Fruit fly (Drosophila melanogaster): ENCODE data around the gene Srp68.
A peak's percentile ranks its signal among the peaks of the same experiment; 100 is the strongest.

The Srp68 gene

DNA sequence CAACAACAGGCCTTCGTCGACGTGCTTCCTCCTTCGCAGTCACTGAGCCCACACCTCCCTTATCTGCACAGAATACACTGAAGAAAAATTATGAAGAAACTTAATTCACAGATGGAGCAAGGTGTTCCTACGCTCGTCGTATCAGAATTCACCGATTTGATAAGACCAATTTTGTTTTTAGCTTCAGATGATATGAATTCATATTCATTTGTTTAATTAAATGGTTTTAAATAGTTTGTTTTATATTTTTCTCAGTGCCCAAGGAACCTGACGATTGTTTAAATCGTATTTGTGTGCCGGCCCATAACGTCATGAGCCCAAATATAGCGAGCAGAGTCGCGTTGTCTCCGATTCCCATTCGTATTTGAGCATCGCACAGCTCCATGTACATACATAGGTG is 48.8 kb downstream of the Srp68 start (continued):
- no peak for TF ChIP-seq jigr1 (GFP tag; IDR thresholded peaks at IDR 0.05)
- no peak for TF ChIP-seq Lpt (GFP tag; optimal IDR thresholded peaks at IDR 0.05)
- TF ChIP-seq Hr78 (GFP tag; optimal IDR thresholded peaks at IDR 0.05): no peak
- no peak for TF ChIP-seq nerfin-2 (GFP tag; IDR thresholded peaks at IDR 0.05; ENCODE audit: partially characterized antibody)
- TF ChIP-seq ro (GFP tag; IDR thresholded peaks at IDR 0.05): peak; percentile 37; the same call in 1 of the 2 replicates
- TF ChIP-seq CG10565 (GFP tag; optimal IDR thresholded peaks at IDR 0.05): no peak
- 0 out of 2 replicates have a peak, but pooled peaks have one; percentile 20 for TF ChIP-seq al (GFP tag; IDR thresholded peaks at IDR 0.05)
- TF ChIP-seq ERR (GFP tag; optimal IDR thresholded peaks at IDR 0.05): no peak
- TF ChIP-seq CG30020 (tag; optimal IDR thresholded peaks at IDR 0.05): no peak
- TF ChIP-seq gem (tag; optimal IDR thresholded peaks at IDR 0.05): peak; percentile 80
- no peak for TF ChIP-seq Doc2 (GFP tag; IDR thresholded peaks at IDR 0.05)
- peak; percentile 19 for TF ChIP-seq sima (GFP tag; optimal IDR thresholded peaks at IDR 0.05)
- TF ChIP-seq D19A (tag; optimal IDR thresholded peaks at IDR 0.05): peak; percentile 70
- no peak for TF ChIP-seq br (optimal IDR thresholded peaks at IDR 0.05)
- TF ChIP-seq CG14710 (tag; optimal IDR thresholded peaks at IDR 0.05): peak; percentile 79
- TF ChIP-seq fu2 (GFP tag; optimal IDR thresholded peaks at IDR 0.05): no peak
- peak; percentile 71 for TF ChIP-seq CG2678 (tag; optimal IDR thresholded peaks at IDR 0.05)
- TF ChIP-seq oc (tag; optimal IDR thresholded peaks at IDR 0.05): no peak
- peak; percentile 54; the same call in 1 of the 2 replicates for TF ChIP-seq Ada2b (GFP tag; IDR thresholded peaks at IDR 0.05)
- peak; percentile 43 for TF ChIP-seq bcd (GFP tag; optimal IDR thresholded peaks at IDR 0.05)
- no peak for TF ChIP-seq Doc3 (GFP tag; IDR thresholded peaks at IDR 0.05; ENCODE audit: partially characterized antibody)
- TF ChIP-seq gro (GFP tag; optimal IDR thresholded peaks at IDR 0.05): no peak
- TF ChIP-seq Hr39 (optimal IDR thresholded peaks at IDR 0.05): no peak
- peak; percentile 72 for TF ChIP-seq phol (tag; optimal IDR thresholded peaks at IDR 0.05)
- TF ChIP-seq tin (GFP tag; optimal IDR thresholded peaks at IDR 0.05): peak; percentile 61
- peak; percentile 78 for TF ChIP-seq CG12391 (tag; optimal IDR thresholded peaks at IDR 0.05)
- TF ChIP-seq CG10147 (GFP tag; optimal IDR thresholded peaks at IDR 0.05): peak; percentile 32
- TF ChIP-seq seq (GFP tag; IDR thresholded peaks at IDR 0.05): no peak
- no peak for TF ChIP-seq Dip2 (GFP tag; IDR thresholded peaks at IDR 0.05)
- no peak for TF ChIP-seq Atf6 (GFP tag; IDR thresholded peaks at IDR 0.05)
- TF ChIP-seq CG6254 (GFP tag; optimal IDR thresholded peaks at IDR 0.05): peak; percentile 61
- no peak; the same call in 2 of the 3 replicates for TF ChIP-seq H15 (GFP tag; IDR thresholded peaks at IDR 0.05)
- 0 out of 3 replicates have a peak, but pooled peaks have one; percentile 37 for TF ChIP-seq CG11456 (GFP tag; IDR thresholded peaks at IDR 0.05)
- peak; percentile 85 for TF ChIP-seq CG31441 (GFP tag; IDR thresholded peaks at IDR 0.05)
- TF ChIP-seq CG3995 (GFP tag; optimal IDR thresholded peaks at IDR 0.05): no peak
- TF ChIP-seq Dbx (GFP tag; IDR thresholded peaks at IDR 0.05): no peak
- peak; percentile 8 for TF ChIP-seq CG12942 (GFP tag; optimal IDR thresholded peaks at IDR 0.05)
- TF ChIP-seq Nf-YB (GFP tag; optimal IDR thresholded peaks at IDR 0.05): no peak
- peak; percentile 22 for TF ChIP-seq maf-S (GFP tag; optimal IDR thresholded peaks at IDR 0.05)
- peak; percentile 75 for TF ChIP-seq CG10267 (tag; optimal IDR thresholded peaks at IDR 0.05)
- TF ChIP-seq CTCF (GFP tag; optimal IDR thresholded peaks at IDR 0.05): no peak
- TF ChIP-seq lov (optimal IDR thresholded peaks at IDR 0.05): no peak
- TF ChIP-seq lov (GFP tag; IDR thresholded peaks at IDR 0.05): peak; percentile 62; the same call in 1 of the 3 replicates
- peak; percentile 16 for TF ChIP-seq gcm2 (GFP tag; optimal IDR thresholded peaks at IDR 0.05)
- peak; percentile 14 for TF ChIP-seq ems (GFP tag; optimal IDR thresholded peaks at IDR 0.05)
- TF ChIP-seq CG11085 (GFP tag; IDR thresholded peaks at IDR 0.05): no peak
- TF ChIP-seq CG17912 (GFP tag; optimal IDR thresholded peaks at IDR 0.05): no peak
- TF ChIP-seq ind (GFP tag; optimal IDR thresholded peaks at IDR 0.05): peak; percentile 37
- peak; percentile 17 for TF ChIP-seq BtbVII (GFP tag; optimal IDR thresholded peaks at IDR 0.05)
- peak; percentile 26 for TF ChIP-seq CG4707 (GFP tag; optimal IDR thresholded peaks at IDR 0.05)
- TF ChIP-seq Spps (tag; optimal IDR thresholded peaks at IDR 0.05): peak; percentile 65
- no peak for TF ChIP-seq sc (optimal IDR thresholded peaks at IDR 0.05)
- peak; percentile 21 for TF ChIP-seq sc (GFP tag; optimal IDR thresholded peaks at IDR 0.05)
